Fruit fly (Drosophila melanogaster) whole organism, embryonic: ENCODE measurements around the gene CG16772.

Source experiments
- CG10321 ChIP-seq: fragments of 200-800 bp; sonication (Bioruptor generic); IDR thresholded peaks from 2 replicates; pipeline ENCODE4 v1.3.6; 2022; ENCODE audit warnings: missing biosample characterization, missing genetic modification characterization
- CG10654 ChIP-seq: fragments of 200-800 bp; sonication (Bioruptor generic); optimal IDR thresholded peaks from 2 replicates; lab custom pipeline; 2016; ENCODE audit warnings: missing biosample characterization, missing genetic modification characterization
- CG11456 ChIP-seq: fragments of 200-800 bp; sonication (Bioruptor generic); IDR thresholded peaks from 3 replicates; pipeline ENCODE4 v1.3.6; 2022; ENCODE audit warnings: missing biosample characterization, missing genetic modification characterization
- CG11723 ChIP-seq: fragments of 200-800 bp; sonication (Bioruptor generic); optimal IDR thresholded peaks from 2 replicates; lab custom pipeline; 2017; ENCODE audit warnings: missing biosample characterization, mild to moderate bottlenecking, missing genetic modification characterization
- CG13296 ChIP-seq: fragments of 200-800 bp; sonication (Bioruptor generic); optimal IDR thresholded peaks from 3 replicates; lab custom pipeline; 2018; ENCODE audit warnings: missing biosample characterization, mild to moderate bottlenecking, missing genetic modification characterization
- CG14965 ChIP-seq: fragments of 200-800 bp; sonication (Bioruptor generic); optimal IDR thresholded peaks from 2 replicates; lab custom pipeline; 2016; ENCODE audit warnings: missing biosample characterization, missing genetic modification characterization, borderline replicate concordance
- CG15269 ChIP-seq: fragments of 200-800 bp; sonication (Bioruptor generic); optimal IDR thresholded peaks from 2 replicates; lab custom pipeline; 2018; ENCODE audit warnings: missing biosample characterization, mild to moderate bottlenecking, missing genetic modification characterization, moderate library complexity
- CG17328 ChIP-seq: fragments of 200-800 bp; sonication (Bioruptor generic); IDR thresholded peaks from 2 replicates; pipeline ENCODE4 v1.3.6; 2022; ENCODE audit warnings: missing biosample characterization, missing genetic modification characterization
- CG18599 ChIP-seq: fragments of 200-800 bp; sonication (Bioruptor generic); optimal IDR thresholded peaks from 3 replicates; lab custom pipeline; 2017; ENCODE audit warnings: missing biosample characterization, missing genetic modification characterization, mild to moderate bottlenecking, moderate library complexity, missing genetic modification reagents
- CG2199 ChIP-seq: fragments of 200-800 bp; sonication (Bioruptor generic); IDR thresholded peaks from 3 replicates; pipeline ENCODE4 v1.3.6; 2022; ENCODE audit warnings: missing biosample characterization, missing genetic modification characterization
- CG2678 ChIP-seq: fragments of 200-800 bp; sonication (Bioruptor generic); optimal IDR thresholded peaks from 3 replicates; lab custom pipeline; 2019; ENCODE audit warnings: missing biosample characterization, mild to moderate bottlenecking, missing genetic modification characterization, moderate library complexity
- CG6791 ChIP-seq: fragments of 200-800 bp; sonication (Bioruptor generic); IDR thresholded peaks from 3 replicates; pipeline ENCODE4 v1.3.6; 2022; ENCODE audit warnings: missing biosample characterization, missing genetic modification characterization; ENCODE audit not compliant: partially characterized antibody
- CG8281 ChIP-seq: fragments of 200-800 bp; sonication (Bioruptor generic); optimal IDR thresholded peaks from 2 replicates; lab custom pipeline; 2018; ENCODE audit warnings: missing biosample characterization, mild to moderate bottlenecking, missing genetic modification characterization, moderate library complexity
- CG9932 ChIP-seq: fragments of 200-800 bp; sonication (Bioruptor generic); IDR thresholded peaks from 2 replicates; pipeline ENCODE4 v1.3.6; 2022; ENCODE audit warnings: missing biosample characterization, missing genetic modification characterization
- CHES-1-like ChIP-seq: fragments of 200-800 bp; sonication (Bioruptor generic); optimal IDR thresholded peaks from 2 replicates; lab custom pipeline; 2016; ENCODE audit warnings: missing biosample characterization, missing genetic modification characterization
- CTCF ChIP-seq: fragments of 200-800 bp; sonication (Bioruptor generic); optimal IDR thresholded peaks from 2 replicates; lab custom pipeline; 2017; ENCODE audit warnings: missing biosample characterization, mild to moderate bottlenecking, missing genetic modification characterization, moderate library complexity
- D19A ChIP-seq: fragments of 200-800 bp; optimal IDR thresholded peaks from 3 replicates; lab custom pipeline; 2019; ENCODE audit warnings: missing biosample characterization, mild to moderate bottlenecking, missing genetic modification characterization, moderate library complexity
- Ets65A ChIP-seq: fragments of 200-800 bp; sonication (Bioruptor generic); peaks from one replicate; lab custom pipeline; 2016; ENCODE audit warnings: missing biosample characterization, missing genetic modification characterization
- Hmr ChIP-seq: fragments of 200-800 bp; sonication (Bioruptor generic); optimal IDR thresholded peaks from 3 replicates; lab custom pipeline; 2017; ENCODE audit warnings: mild to moderate bottlenecking, missing biosample characterization, missing genetic modification reagents, missing genetic modification characterization
- Med ChIP-seq: fragments of 200-800 bp; sonication (Bioruptor generic); peaks from one replicate; lab custom pipeline; 2016; ENCODE audit warnings: missing biosample characterization, missing genetic modification characterization, mild to moderate bottlenecking, inconsistent platforms, moderate library complexity
- Mrtf ChIP-seq: fragments of 200-800 bp; sonication (Bioruptor generic); IDR thresholded peaks from 3 replicates; pipeline ENCODE4 v1.3.6; 2022; ENCODE audit warnings: missing biosample characterization, missing genetic modification characterization
- NfI ChIP-seq: fragments of 200-800 bp; sonication (Bioruptor generic); optimal IDR thresholded peaks from 3 replicates; lab custom pipeline; 2018; ENCODE audit warnings: missing biosample characterization, mild to moderate bottlenecking, missing genetic modification characterization, moderate library complexity
- Pdp1 ChIP-seq, 2 experiments: fragments of 200-800 bp; sonication (Bioruptor generic); optimal IDR thresholded peaks; 3 replicates each; lab custom pipeline; 2016; ENCODE audit warnings: missing biosample characterization in 2 of 2, missing genetic modification characterization in 2 of 2, mild to moderate bottlenecking in 1 of 2, moderate library complexity in 1 of 2
- br ChIP-seq: fragments of >200 bp; optimal IDR thresholded peaks from 2 replicates; lab custom pipeline; 2017
- chn ChIP-seq: fragments of 200-800 bp; sonication (Bioruptor generic); optimal IDR thresholded peaks from 2 replicates; lab custom pipeline; 2016; ENCODE audit warnings: missing biosample characterization, missing genetic modification characterization
- ci ChIP-seq: fragments of 200-800 bp; sonication (Bioruptor generic); IDR thresholded peaks from 3 replicates; pipeline ENCODE4 v1.3.6; 2022; ENCODE audit warnings: missing biosample characterization, missing genetic modification characterization
- dan ChIP-seq: fragments of 200-800 bp; sonication (Bioruptor generic); IDR thresholded peaks from 2 replicates; pipeline ENCODE4 v1.3.6; 2022; ENCODE audit warnings: missing biosample characterization, missing genetic modification characterization
- fd102C ChIP-seq: fragments of 200-800 bp; sonication (Bioruptor generic); optimal IDR thresholded peaks from 2 replicates; lab custom pipeline; 2018; ENCODE audit warnings: missing biosample characterization, mild to moderate bottlenecking, missing genetic modification characterization, moderate library complexity
- gfzf ChIP-seq: fragments of 200-800 bp; sonication (Bioruptor generic); optimal IDR thresholded peaks from 2 replicates; lab custom pipeline; 2016; ENCODE audit warnings: missing biosample characterization, mild to moderate bottlenecking, missing genetic modification characterization, moderate library complexity
- grn ChIP-seq: fragments of 200-800 bp; sonication (Bioruptor generic); optimal IDR thresholded peaks from 3 replicates; lab custom pipeline; 2017; ENCODE audit warnings: missing biosample characterization, missing genetic modification characterization
- hbn ChIP-seq: fragments of 200-800 bp; sonication (Bioruptor generic); IDR thresholded peaks from 2 replicates; pipeline ENCODE4 v1.3.6; 2022; ENCODE audit warnings: missing biosample characterization, missing genetic modification characterization; ENCODE audit not compliant: partially characterized antibody
- hth ChIP-seq: fragments of >200 bp; optimal IDR thresholded peaks from 2 replicates; lab custom pipeline; 2017; ENCODE audit warnings: inconsistent platforms
- knrl ChIP-seq: fragments of 200-800 bp; sonication (Bioruptor generic); IDR thresholded peaks from 3 replicates; pipeline ENCODE4 v1.3.6; 2022; ENCODE audit warnings: missing biosample characterization, missing genetic modification characterization; ENCODE audit not compliant: partially characterized antibody
- lab ChIP-seq: fragments of 200-800 bp; sonication (Bioruptor generic); optimal IDR thresholded peaks from 3 replicates; lab custom pipeline; 2017; ENCODE audit warnings: missing biosample characterization, missing genetic modification characterization, mild to moderate bottlenecking, moderate library complexity, missing genetic modification reagents
- nerfin-2 ChIP-seq: fragments of 200-800 bp; sonication (Bioruptor generic); IDR thresholded peaks from 2 replicates; pipeline ENCODE4 v1.3.6; 2022; ENCODE audit warnings: missing biosample characterization, missing genetic modification characterization; ENCODE audit not compliant: partially characterized antibody
- p53 ChIP-seq: fragments of 200-800 bp; sonication (Bioruptor generic); optimal IDR thresholded peaks from 2 replicates; lab custom pipeline; 2016; ENCODE audit warnings: missing biosample characterization, missing genetic modification characterization
- pfk ChIP-seq: fragments of 200-800 bp; sonication (Bioruptor generic); optimal IDR thresholded peaks from 2 replicates; lab custom pipeline; 2018; ENCODE audit warnings: missing biosample characterization, mild to moderate bottlenecking, missing genetic modification characterization, moderate library complexity
- ro ChIP-seq: fragments of 200-800 bp; sonication (Bioruptor generic); IDR thresholded peaks from 2 replicates; pipeline ENCODE4 v1.3.6; 2022; ENCODE audit warnings: missing biosample characterization, missing genetic modification characterization
- sens ChIP-seq: fragments of 200-800 bp; sonication (Bioruptor generic); peaks from one replicate; lab custom pipeline; 2016; ENCODE audit warnings: missing biosample characterization, missing genetic modification characterization

The CG16772 gene

dm6 chr2L:19987875-19988665, 25.6 kb downstream of the CG16772 start:
- TF ChIP-seq Mrtf (GFP tag; lab: Robert Waterston, UW) (no peak), CG2199 (GFP tag; lab: Robert Waterston, UW) (no peak), sens (peak; percentile 57), nerfin-2 (GFP tag; lab: Robert Waterston, UW) (no peak), CG13296 (GFP tag; lab: Kevin White, UChicago) (peak; percentile 7), CG15269 (tag; lab: Kevin White, UChicago) (peak; percentile 2), NfI (GFP tag; lab: Kevin White, UChicago) (no peak), Hmr (GFP tag; lab: Kevin White, UChicago) (peak; percentile 17), Pdp1 (GFP tag; optimal IDR thresholded peaks at IDR 0.05; lab: Kevin White, UChicago) (peak in 1 of 2 experiments; percentile 58), br (no peak), lab (GFP tag; lab: Kevin White, UChicago) (peak; percentile 30), ci (GFP tag; lab: Robert Waterston, UW) (0 out of 3 replicates have a peak, but pooled peaks have one; percentile 30), Ets65A (GFP tag; lab: Kevin White, UChicago) (peak; percentile 65), hth (no peak), CG11723 (GFP tag; lab: Kevin White, UChicago) (no peak), Med (GFP tag; lab: Kevin White, UChicago) (peak; percentile 63), CG2678 (tag; lab: Kevin White, UChicago) (peak; percentile 15), hbn (GFP tag; lab: Robert Waterston, UW) (no peak)

DNA sequence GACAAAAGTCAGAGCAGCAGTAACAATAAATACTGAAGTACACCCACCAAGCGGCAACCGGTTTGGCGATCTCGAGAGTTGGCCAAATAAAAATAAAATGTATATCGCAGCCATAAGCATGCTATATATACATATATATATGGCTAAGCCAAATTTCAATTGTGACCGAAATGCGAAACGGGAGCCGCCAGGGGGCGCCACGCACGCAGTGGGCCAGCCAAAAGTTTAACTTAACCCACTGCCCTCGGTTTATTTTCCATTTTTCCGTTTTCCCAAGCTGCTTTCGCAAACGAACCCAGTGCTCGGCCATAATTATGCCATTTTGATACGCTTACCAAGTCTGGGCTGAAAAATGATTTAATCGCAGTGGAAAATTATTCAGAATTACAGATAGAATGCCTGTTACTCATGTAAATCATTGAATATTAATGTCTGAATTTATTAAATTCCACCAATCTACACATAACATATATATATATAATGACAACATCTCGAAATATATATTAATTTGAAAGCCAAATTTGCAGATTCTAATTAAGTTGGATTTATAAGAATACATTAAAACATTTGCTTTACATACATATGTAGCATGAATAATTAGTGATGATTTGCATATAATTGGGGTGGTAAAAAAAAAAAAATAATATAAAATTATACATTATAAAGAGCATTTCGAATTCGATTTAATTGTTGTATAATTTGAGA, 27.3 kb downstream of the CG16772 start:
- TF ChIP-seq CG8281 (tag; lab: Kevin White, UChicago) (no peak), CG10654 (GFP tag; lab: Kevin White, UChicago) (no peak), CG17328 (no peak), CG18599 (GFP tag; lab: Kevin White, UChicago) (no peak), gfzf (GFP tag; lab: Kevin White, UChicago) (no peak), CHES-1-like (GFP tag; lab: Kevin White, UChicago) (no peak), CG10321 (GFP tag; lab: Robert Waterston, UW) (no peak), knrl (GFP tag; lab: Robert Waterston, UW) (no peak), CG9932 (GFP tag; lab: Robert Waterston, UW) (no peak), CG11456 (GFP tag; lab: Robert Waterston, UW) (no peak), CG6791 (GFP tag; lab: Robert Waterston, UW) (0 out of 3 replicates have a peak, but pooled peaks have one; percentile 26), CTCF (GFP tag; lab: Kevin White, UChicago) (peak; percentile 84), Mrtf (GFP tag; lab: Robert Waterston, UW) (no peak), p53 (no peak), pfk (GFP tag; lab: Kevin White, UChicago) (no peak), dan (GFP tag; lab: Robert Waterston, UW) (no peak), D19A (tag; lab: Kevin White, UChicago) (peak; percentile 13), fd102C (GFP tag; lab: Kevin White, UChicago) (no peak), ro (GFP tag; lab: Robert Waterston, UW) (no peak), CG14965 (GFP tag; lab: Kevin White, UChicago) (no peak), grn (GFP tag; lab: Kevin White, UChicago) (no peak), sens (peak; percentile 1), chn (no peak)
